Fruit fly (Drosophila melanogaster) S2 (cell line): Measurements from ENCODE around the gene CG1738.

Source experiments
- CG8478 ChIP-seq: fragments of >200 bp; optimal IDR thresholded peaks from 2 replicates; lab custom pipeline; 2018
- CTCF ChIP-seq, 2 experiments: fragments of >200 bp; optimal IDR thresholded peaks; 2 replicates each; lab custom pipeline; 2018

DNA sequence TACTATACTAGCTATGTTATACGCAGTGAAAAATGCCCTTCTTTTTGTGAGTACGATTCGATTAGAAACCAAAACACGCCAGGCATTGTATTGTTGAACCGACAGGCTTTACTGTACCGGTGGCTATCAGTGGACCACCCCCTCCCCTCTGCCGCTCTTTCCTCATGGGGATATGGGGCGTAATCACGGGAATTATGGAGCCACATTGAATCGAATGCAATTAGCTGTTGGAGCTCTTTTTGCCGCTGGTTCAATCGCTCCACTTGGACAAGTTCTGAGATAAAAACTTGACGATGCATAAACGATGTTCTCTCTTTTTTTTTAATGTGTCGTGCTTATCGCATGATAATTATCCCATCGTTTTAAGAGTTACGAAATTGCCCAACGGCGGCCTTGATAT, 6.7 kb upstream of the CG1738 start:
- TF ChIP-seq CG8478 (lab: Kevin White, UChicago) (no peak), CTCF (optimal IDR thresholded peaks at IDR 0.05; lab: Kevin White, UChicago) (no peak)
